Fruit fly (Drosophila melanogaster) whole organism, embryonic: ENCODE data around the gene sqh.

Experiments
- CG1832 ChIP-seq: fragments of 200-800 bp; sonication (Bioruptor generic); optimal IDR thresholded peaks from 2 replicates; lab custom pipeline; 2017; ENCODE audit warnings: missing biosample characterization, mild to moderate bottlenecking, missing genetic modification characterization, inconsistent platforms
- Gug ChIP-seq: fragments of 200-800 bp; sonication (Bioruptor generic); IDR thresholded peaks from 4 replicates; pipeline ENCODE4 v1.3.6; 2022; ENCODE audit warnings: missing biosample characterization, missing genetic modification characterization
- Hr39 ChIP-seq: fragments of >200 bp; optimal IDR thresholded peaks from 2 replicates; lab custom pipeline; 2017
- Sox102F ChIP-seq: fragments of 200-800 bp; sonication (Bioruptor generic); optimal IDR thresholded peaks from 2 replicates; lab custom pipeline; 2018; ENCODE audit warnings: missing biosample characterization, mild to moderate bottlenecking, missing genetic modification characterization, moderate library complexity
- ash1 ChIP-seq: fragments of 200-800 bp; sonication (Bioruptor generic); optimal IDR thresholded peaks from 2 replicates; lab custom pipeline; 2018; ENCODE audit warnings: missing biosample characterization, mild to moderate bottlenecking, missing genetic modification characterization
- ato ChIP-seq: fragments of 200-800 bp; sonication (Bioruptor generic); IDR thresholded peaks from 2 replicates; pipeline ENCODE4 v1.3.6; 2022; ENCODE audit warnings: missing biosample characterization, missing genetic modification characterization; ENCODE audit not compliant: partially characterized antibody
- fru ChIP-seq: fragments of >200 bp; optimal IDR thresholded peaks from 2 replicates; lab custom pipeline; 2017
- maf-S ChIP-seq: fragments of 200-800 bp; sonication (Bioruptor generic); optimal IDR thresholded peaks from 2 replicates; lab custom pipeline; 2016; ENCODE audit warnings: missing biosample characterization, missing genetic modification characterization
- prd ChIP-seq, 3 experiments: fragments of >200 bp in 2 of 3; fragments of 200-800 bp in 1 of 3; sonication (Bioruptor generic) in 1 of 3; optimal IDR thresholded peaks in 2 of 3; IDR thresholded peaks in 1 of 3; 2 replicates in 2 of 3; 3 replicates in 1 of 3; pipeline versions ENCODE4 v1.3.6 to Lab custom; 2017 to 2022; ENCODE audit warnings: missing biosample characterization in 1 of 3, missing genetic modification characterization in 1 of 3

DNA sequence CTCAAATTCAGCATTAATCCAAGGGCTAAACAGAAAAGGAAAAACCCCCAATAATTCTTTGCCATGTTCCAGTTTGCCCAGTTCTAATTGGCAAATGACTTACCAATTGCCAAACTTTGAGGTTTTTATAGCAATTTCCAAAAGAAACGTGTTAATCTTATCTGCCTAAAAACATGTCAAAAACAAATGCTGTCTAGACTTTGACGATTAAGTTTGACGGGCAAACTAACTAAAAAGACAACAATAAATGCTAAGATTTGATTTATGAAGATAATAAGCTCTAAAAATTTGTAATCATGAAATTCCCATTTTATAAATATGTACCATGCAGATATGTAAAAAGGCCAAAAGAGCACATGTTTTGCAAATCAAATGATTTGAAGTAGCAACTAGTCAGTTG, 26.4 kb downstream of the sqh start, which contains the start of gene CG32751:
- TF ChIP-seq ato (GFP tag; lab: Robert Waterston, UW) (no peak), Gug (GFP tag; lab: Robert Waterston, UW) (no peak), Hr39 (lab: Kevin White, UChicago) (no peak), fru (lab: Kevin White, UChicago) (no peak), ash1 (GFP tag; lab: Kevin White, UChicago) (no peak), CG1832 (no peak), prd (optimal IDR thresholded peaks at IDR 0.05; lab: Kevin White, UChicago) (no peak), prd (GFP tag; IDR thresholded peaks at IDR 0.05; lab: Robert Waterston, UW) (no peak), maf-S (GFP tag; lab: Kevin White, UChicago) (no peak), Sox102F (GFP tag; lab: Kevin White, UChicago) (no peak)
